Worm (Caenorhabditis elegans) whole organism, young adult: ENCODE measurements around the gene C01G10.18.

ENCODE experiments used
- B0336.3 ChIP-seq: fragments of 200-800 bp; sonication (Bioruptor generic); IDR thresholded peaks from 2 replicates; pipeline ENCODE4 v1.3.6; 2022; ENCODE audit warnings: missing genetic modification characterization, missing compliant biosample characterization
- C17E4.6 ChIP-seq: fragments of 200-800 bp; sonication (Bioruptor generic); IDR thresholded peaks from 2 replicates; pipeline ENCODE4 v1.3.6; 2022; ENCODE audit warnings: missing genetic modification reagents, missing genetic modification characterization, missing compliant biosample characterization
- F10E7.11 ChIP-seq: sonication (generic microtip); optimal IDR thresholded peaks from 2 replicates; lab custom pipeline; 2017; ENCODE audit warnings: mild to moderate bottlenecking, missing genetic modification characterization, moderate library complexity, missing compliant biosample characterization
- F23B12.7 ChIP-seq: sonication (generic microtip); optimal IDR thresholded peaks from 2 replicates; lab custom pipeline; 2017; ENCODE audit warnings: missing genetic modification characterization, mild to moderate bottlenecking, missing compliant biosample characterization, antibody characterized with exemption, moderate library complexity; ENCODE audit not compliant: insufficient read depth
- F39B2.1 ChIP-seq: fragments of 200-800 bp; sonication (Bioruptor generic); IDR thresholded peaks from 2 replicates; pipeline ENCODE4 v1.3.6; 2022; ENCODE audit warnings: missing genetic modification reagents, missing genetic modification characterization, missing compliant biosample characterization
- F49E8.2 ChIP-seq: sonication (generic microtip); optimal IDR thresholded peaks from 3 replicates; lab custom pipeline; 2017; ENCODE audit warnings: missing genetic modification characterization, mild to moderate bottlenecking, missing compliant biosample characterization, antibody characterized with exemption, moderate library complexity; ENCODE audit not compliant: insufficient read depth
- K11D2.4 ChIP-seq: fragments of 200-800 bp; sonication (Bioruptor generic); IDR thresholded peaks from 2 replicates; pipeline ENCODE4 v1.3.6; 2022; ENCODE audit warnings: missing genetic modification reagents, missing genetic modification characterization, missing compliant biosample characterization
- Y79H2A.3 ChIP-seq: fragments of 200-800 bp; sonication (Bioruptor generic); conservative IDR thresholded peaks from 2 replicates; pipeline ENCODE4 v1.3.6; 2022; ENCODE audit warnings: missing genetic modification reagents, missing genetic modification characterization, missing compliant biosample characterization
- Y95B8A.8 ChIP-seq: fragments of 200-800 bp; sonication (Bioruptor generic); IDR thresholded peaks from 2 replicates; pipeline ENCODE4 v1.3.6; 2022; ENCODE audit warnings: missing genetic modification reagents, missing genetic modification characterization, missing compliant biosample characterization
- attf-3 ChIP-seq: fragments of 200-800 bp; sonication (Bioruptor generic); conservative IDR thresholded peaks from 2 replicates; pipeline ENCODE4 v1.3.6; 2022; ENCODE audit warnings: missing genetic modification reagents, missing genetic modification characterization, missing compliant biosample characterization
- ccch-3 ChIP-seq: fragments of 200-800 bp; sonication (Bioruptor generic); optimal IDR thresholded peaks from 2 replicates; lab custom pipeline; 2018; ENCODE audit warnings: mild to moderate bottlenecking, missing genetic modification characterization, missing compliant biosample characterization
- cebp-2 ChIP-seq: fragments of 200-800 bp; sonication (Bioruptor generic); IDR thresholded peaks from 2 replicates; pipeline ENCODE4 v1.3.6; 2022; ENCODE audit warnings: missing genetic modification characterization, missing compliant biosample characterization
- ceh-100 ChIP-seq: fragments of 200-800 bp; sonication (Bioruptor generic); IDR thresholded peaks from 2 replicates; pipeline ENCODE4 v1.3.6; 2022; ENCODE audit warnings: missing genetic modification reagents, missing genetic modification characterization, missing compliant biosample characterization
- chd-7 ChIP-seq: sonication (generic microtip); optimal IDR thresholded peaks from 2 replicates; lab custom pipeline; 2016; ENCODE audit warnings: mild to moderate bottlenecking, missing genetic modification characterization, moderate library complexity, missing compliant biosample characterization
- egl-18 ChIP-seq: fragments of 200-800 bp; sonication (Bioruptor generic); IDR thresholded peaks from 2 replicates; pipeline ENCODE4 v1.3.6; 2022; ENCODE audit warnings: missing genetic modification reagents, missing genetic modification characterization, missing compliant biosample characterization
- fkh-3 ChIP-seq: sonication (generic microtip); optimal IDR thresholded peaks from 2 replicates; lab custom pipeline; 2016; ENCODE audit warnings: mild to moderate bottlenecking, missing genetic modification characterization, missing compliant biosample characterization
- gei-17 ChIP-seq: fragments of 200-800 bp; sonication (Bioruptor generic); optimal IDR thresholded peaks from 2 replicates; lab custom pipeline; 2018; ENCODE audit warnings: mild to moderate bottlenecking, missing genetic modification characterization, missing compliant biosample characterization
- him-1 ChIP-seq: sonication (generic microtip); optimal IDR thresholded peaks from 2 replicates; lab custom pipeline; 2016; ENCODE audit warnings: missing genotype, missing genetic modification reagents, missing genetic modification characterization, missing compliant biosample characterization
- hmg-1.2 ChIP-seq: fragments of 200-800 bp; sonication (Bioruptor generic); IDR thresholded peaks from 2 replicates; pipeline ENCODE4 v1.3.6; 2022; ENCODE audit warnings: missing genetic modification reagents, missing genetic modification characterization, missing compliant biosample characterization
- hsf-1 ChIP-seq: fragments of 200-800 bp; sonication (Bioruptor generic); IDR thresholded peaks from 2 replicates; pipeline ENCODE4 v1.3.6; 2022; ENCODE audit warnings: missing genetic modification reagents, missing genetic modification characterization, missing compliant biosample characterization
- lag-1 ChIP-seq: fragments of 200-800 bp; sonication (Bioruptor generic); IDR thresholded peaks from 2 replicates; pipeline ENCODE4 v1.3.6; 2022; ENCODE audit warnings: missing genetic modification reagents, missing genetic modification characterization, missing compliant biosample characterization
- lin-26 ChIP-seq: fragments of 200-800 bp; sonication (Bioruptor generic); IDR thresholded peaks from 2 replicates; pipeline ENCODE4 v1.3.6; 2022; ENCODE audit warnings: missing genetic modification reagents, missing genetic modification characterization, missing compliant biosample characterization
- lin-35 ChIP-seq, 3 experiments: fragments of 150-350 bp in 2 of 3; sonication (generic microtip) in 1 of 3; optimal IDR thresholded peaks; 2 replicates each; lab custom pipeline; 2014 to 2018; ENCODE audit warnings: missing biosample characterization in 3 of 3, missing genetic modification characterization in 3 of 3, missing genetic modification reagents in 3 of 3
- lin-54 ChIP-seq: fragments of 200-800 bp; sonication (Bioruptor generic); optimal IDR thresholded peaks from 2 replicates; lab custom pipeline; 2018; ENCODE audit warnings: mild to moderate bottlenecking, missing genetic modification characterization, missing compliant biosample characterization
- madf-6 ChIP-seq: fragments of 200-800 bp; sonication (Bioruptor generic); IDR thresholded peaks from 2 replicates; pipeline ENCODE4 v1.3.6; 2022; ENCODE audit warnings: missing genetic modification reagents, missing genetic modification characterization, missing compliant biosample characterization
- repo-1 ChIP-seq: sonication (generic microtip); optimal IDR thresholded peaks from 2 replicates; lab custom pipeline; 2017; ENCODE audit warnings: mild to moderate bottlenecking, missing genetic modification characterization, missing compliant biosample characterization
- rpc-1 ChIP-seq, 2 experiments: fragments of 150-350 bp in 1 of 2; sonication (generic microtip) in 1 of 2; optimal IDR thresholded peaks; 2 replicates each; lab custom pipeline; 2014 to 2018; ENCODE audit warnings: missing biosample characterization in 1 of 2, missing genetic modification characterization in 1 of 2, missing genetic modification reagents in 1 of 2, missing genotype in 1 of 2
- snpc-1.1 ChIP-seq: sonication (generic microtip); optimal IDR thresholded peaks from 2 replicates; lab custom pipeline; 2017; ENCODE audit warnings: missing genetic modification characterization, mild to moderate bottlenecking, missing compliant biosample characterization, antibody characterized with exemption, moderate library complexity, missing genotype, missing genetic modification reagents; ENCODE audit not compliant: insufficient read depth
- snpc-1.3 ChIP-seq: sonication (generic microtip); optimal IDR thresholded peaks from 2 replicates; lab custom pipeline; 2017; ENCODE audit warnings: missing genetic modification characterization, mild to moderate bottlenecking, missing compliant biosample characterization, antibody characterized with exemption, moderate library complexity, missing genotype, missing genetic modification reagents; ENCODE audit not compliant: insufficient read depth
- tbp1 ChIP-seq: fragments of 200-800 bp; sonication (Bioruptor generic); optimal IDR thresholded peaks from 2 replicates; lab custom pipeline; 2018; ENCODE audit warnings: mild to moderate bottlenecking, missing genetic modification characterization, missing compliant biosample characterization
- unc-130 ChIP-seq: sonication (generic microtip); optimal IDR thresholded peaks from 2 replicates; lab custom pipeline; 2016; ENCODE audit warnings: missing genetic modification reagents, missing genetic modification characterization, missing compliant biosample characterization
- ztf-18 ChIP-seq: sonication (generic microtip); optimal IDR thresholded peaks from 2 replicates; lab custom pipeline; 2016; ENCODE audit warnings: missing genotype, mild to moderate bottlenecking, missing genetic modification characterization, missing compliant biosample characterization
- ztf-25 ChIP-seq: fragments of 200-800 bp; sonication (Bioruptor generic); IDR thresholded peaks from 2 replicates; pipeline ENCODE4 v1.3.6; 2022; ENCODE audit warnings: missing genetic modification reagents, missing genetic modification characterization, missing compliant biosample characterization
- ztf-28 ChIP-seq: fragments of 200-800 bp; sonication (Bioruptor generic); IDR thresholded peaks from 2 replicates; pipeline ENCODE4 v1.3.6; 2022; ENCODE audit warnings: missing genetic modification reagents, missing genetic modification characterization, missing compliant biosample characterization
- ztf-6 ChIP-seq: fragments of 200-800 bp; sonication (Bioruptor generic); IDR thresholded peaks from 2 replicates; pipeline ENCODE4 v1.3.6; 2022; ENCODE audit warnings: missing genetic modification reagents, missing genetic modification characterization, missing compliant biosample characterization

The C01G10.18 gene

ce11 chrV:15059534-15059933 lies 29.0 kb downstream of the C01G10.18 start, which contains the start of the genes mcm-3 and C25D7.15 (continued):
- TF ChIP-seq hmg-1.2, result peak; percentile 46; the same call in 1 of the 2 replicates
- TF ChIP-seq C17E4.6 (GFP tag; lab: Robert Waterston, UW), result no peak
- no peak for TF ChIP-seq lin-26 (GFP tag; lab: Robert Waterston, UW)
- no peak for TF ChIP-seq Y79H2A.3
- peak; percentile 0 for TF ChIP-seq unc-130
- no peak for TF ChIP-seq gei-17

- TF ChIP-seq ccch-3 (GFP tag; lab: Kevin White, UChicago), result no peak
- peak; percentile 60; the same call in 1 of the 2 replicates for TF ChIP-seq lin-26 (GFP tag; lab: Robert Waterston, UW)
These were observed 29.5 kb downstream of the C01G10.18 start for ce11 chrV:15058965-15059364.

- TF ChIP-seq F39B2.1 (GFP tag; lab: Robert Waterston, UW), result no peak
- TF ChIP-seq fkh-3 (tag; lab: Kevin White, UChicago), result no peak
- no peak for TF ChIP-seq Y95B8A.8 (GFP tag; lab: Robert Waterston, UW)
- TF ChIP-seq lag-1 (GFP tag; lab: Robert Waterston, UW), result no peak
- no peak for TF ChIP-seq ceh-100 (GFP tag; lab: Robert Waterston, UW)
- no peak for TF ChIP-seq snpc-1.3 (tag; lab: Kevin White, UChicago)
- TF ChIP-seq him-1, result no peak
- TF ChIP-seq cebp-2 (GFP tag; lab: Robert Waterston, UW), result no peak
- no peak for TF ChIP-seq repo-1 (tag; lab: Kevin White, UChicago)
- no peak for TF ChIP-seq tbp1 (GFP tag; lab: Kevin White, UChicago)
- no peak for TF ChIP-seq Y79H2A.3
- TF ChIP-seq unc-130, result no peak
- no peak for TF ChIP-seq ztf-28 (GFP tag; lab: Robert Waterston, UW)
- TF ChIP-seq snpc-1.1 (tag; lab: Kevin White, UChicago), result no peak
These were observed 30.1 kb downstream of the C01G10.18 start for ce11 chrV:15058423-15058822.

DNA sequence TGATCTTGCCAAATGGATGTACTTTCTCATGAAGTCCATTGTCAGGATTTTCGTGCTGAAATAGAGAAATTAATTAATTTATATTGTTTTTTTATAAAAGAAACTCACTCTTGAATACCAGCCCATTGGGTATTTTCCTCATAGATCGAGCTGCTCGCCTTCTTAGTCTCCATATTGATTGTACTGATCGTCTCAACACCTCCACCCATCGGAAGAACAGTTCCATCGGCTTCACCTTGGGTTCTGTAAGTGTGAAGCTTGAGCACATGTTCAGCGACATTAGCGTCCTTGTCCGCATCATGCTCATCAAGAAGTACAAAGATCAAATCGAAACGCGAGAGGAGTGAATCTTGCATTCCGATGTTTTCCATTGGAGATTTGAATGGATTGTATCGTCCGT lies 30.8 kb downstream of the C01G10.18 start:
- no peak for TF ChIP-seq lin-35 (GFP tag; optimal IDR thresholded peaks at IDR 0.05; lab: Kevin White, UChicago)
- TF ChIP-seq ztf-6 (GFP tag; lab: Robert Waterston, UW), result no peak
- TF ChIP-seq rpc-1 (optimal IDR thresholded peaks at IDR 0.05; lab: Kevin White, UChicago), result no peak
- no peak for TF ChIP-seq rpc-1 (tag; optimal IDR thresholded peaks at IDR 0.05; lab: Kevin White, UChicago)

- TF ChIP-seq hsf-1 (GFP tag; lab: Robert Waterston, UW) (0 out of 2 replicates have a peak, but pooled peaks have one; percentile 53), lin-35 (GFP tag; optimal IDR thresholded peaks at IDR 0.05; lab: Kevin White, UChicago) (no peak), C17E4.6 (GFP tag; lab: Robert Waterston, UW) (no peak), chd-7 (tag; lab: Kevin White, UChicago) (peak; percentile 25), tbp1 (GFP tag; lab: Kevin White, UChicago) (no peak), lin-54 (GFP tag; lab: Kevin White, UChicago) (peak; percentile 12), F10E7.11 (tag; lab: Kevin White, UChicago) (no peak), B0336.3 (GFP tag; lab: Robert Waterston, UW) (peak; percentile 61), Y95B8A.8 (GFP tag; lab: Robert Waterston, UW) (no peak), attf-3 (GFP tag; lab: Robert Waterston, UW) (no peak), ztf-18 (tag; lab: Kevin White, UChicago) (no peak), lin-26 (GFP tag; lab: Robert Waterston, UW) (peak; percentile 76), madf-6 (GFP tag; lab: Robert Waterston, UW) (peak; percentile 59), F49E8.2 (tag; lab: Kevin White, UChicago) (no peak), egl-18 (no peak), ztf-25 (GFP tag; lab: Robert Waterston, UW) (no peak), F23B12.7 (tag; lab: Kevin White, UChicago) (no peak), K11D2.4 (GFP tag; lab: Robert Waterston, UW) (no peak)
These were observed 32.1 kb downstream of the C01G10.18 start for ce11 chrV:15056346-15056839.
